Fruit fly (Drosophila melanogaster) whole organism, embryonic: ENCODE measurements around the gene CG31347.

Experiments used
- Abd-B ChIP-seq: fragments of 200-800 bp; sonication (Bioruptor generic); optimal IDR thresholded peaks from 2 replicates; lab custom pipeline; 2018; ENCODE audit warnings: missing biosample characterization, mild to moderate bottlenecking, missing genetic modification characterization, moderate library complexity
- Adf1 ChIP-seq: fragments of 200-800 bp; sonication (Bioruptor generic); IDR thresholded peaks from 2 replicates; pipeline ENCODE4 v1.3.6; 2022; ENCODE audit warnings: missing biosample characterization, missing genetic modification characterization
- Atf-2 ChIP-seq: fragments of 200-800 bp; sonication (Bioruptor generic); optimal IDR thresholded peaks from 2 replicates; lab custom pipeline; 2016; ENCODE audit warnings: missing biosample characterization, missing genetic modification characterization
- CG10267 ChIP-seq: fragments of 200-800 bp; sonication (Bioruptor generic); optimal IDR thresholded peaks from 2 replicates; lab custom pipeline; 2018; ENCODE audit warnings: missing biosample characterization, mild to moderate bottlenecking, missing genetic modification characterization, moderate library complexity
- CG10654 ChIP-seq: fragments of 200-800 bp; sonication (Bioruptor generic); optimal IDR thresholded peaks from 2 replicates; lab custom pipeline; 2016; ENCODE audit warnings: missing biosample characterization, missing genetic modification characterization
- CG14860 ChIP-seq: fragments of 200-800 bp; sonication (Bioruptor generic); IDR thresholded peaks from 3 replicates; pipeline ENCODE4 v1.3.6; 2022; ENCODE audit warnings: missing biosample characterization, missing genetic modification characterization; ENCODE audit not compliant: partially characterized antibody
- CG15514 ChIP-seq: fragments of 200-800 bp; sonication (Bioruptor generic); optimal IDR thresholded peaks from 3 replicates; lab custom pipeline; 2017; ENCODE audit warnings: missing biosample characterization, missing genetic modification characterization, mild to moderate bottlenecking, moderate library complexity, missing genetic modification reagents
- CG2116 ChIP-seq: fragments of 200-800 bp; sonication (Bioruptor generic); optimal IDR thresholded peaks from 3 replicates; lab custom pipeline; 2018; ENCODE audit warnings: missing biosample characterization, mild to moderate bottlenecking, missing genetic modification characterization
- CG33213 ChIP-seq: fragments of 200-800 bp; sonication (Bioruptor generic); optimal IDR thresholded peaks from 3 replicates; lab custom pipeline; 2016; ENCODE audit warnings: missing biosample characterization, missing genetic modification characterization
- CG4404 ChIP-seq: fragments of 200-800 bp; sonication (Bioruptor generic); IDR thresholded peaks from 2 replicates; pipeline ENCODE4 v1.3.6; 2022; ENCODE audit warnings: missing biosample characterization, missing genetic modification characterization
- CG7357 ChIP-seq: fragments of 200-800 bp; sonication (Bioruptor generic); IDR thresholded peaks from 3 replicates; pipeline ENCODE4 v1.3.6; 2022; ENCODE audit warnings: missing biosample characterization, missing genetic modification characterization
- CG7963 ChIP-seq: fragments of 200-800 bp; sonication (Bioruptor generic); IDR thresholded peaks from 3 replicates; pipeline ENCODE4 v1.3.6; 2022; ENCODE audit warnings: missing biosample characterization, missing genetic modification characterization; ENCODE audit not compliant: partially characterized antibody
- Elba2 ChIP-seq: fragments of 200-800 bp; sonication (Bioruptor generic); optimal IDR thresholded peaks from 3 replicates; lab custom pipeline; 2016; ENCODE audit warnings: missing biosample characterization, missing genetic modification characterization
- Hmr ChIP-seq: fragments of 200-800 bp; sonication (Bioruptor generic); optimal IDR thresholded peaks from 3 replicates; lab custom pipeline; 2017; ENCODE audit warnings: mild to moderate bottlenecking, missing biosample characterization, missing genetic modification reagents, missing genetic modification characterization
- Hr51 ChIP-seq, 2 experiments: fragments of 200-800 bp; sonication (Bioruptor generic); optimal IDR thresholded peaks; 2 replicates in 1 of 2; 3 replicates in 1 of 2; lab custom pipeline; 2016 to 2018; ENCODE audit warnings: missing biosample characterization in 2 of 2, missing genetic modification characterization in 2 of 2, mild to moderate bottlenecking in 1 of 2, moderate library complexity in 1 of 2
- Hsf ChIP-seq: fragments of 200-800 bp; sonication (Bioruptor generic); optimal IDR thresholded peaks from 3 replicates; lab custom pipeline; 2016; ENCODE audit warnings: missing biosample characterization, missing genetic modification characterization
- NFAT ChIP-seq: fragments of 200-800 bp; sonication (Bioruptor generic); IDR thresholded peaks from 2 replicates; pipeline ENCODE4 v1.3.6; 2022; ENCODE audit warnings: missing biosample characterization, missing genetic modification characterization
- NK7.1 ChIP-seq: fragments of 200-800 bp; sonication (Bioruptor generic); optimal IDR thresholded peaks from 3 replicates; lab custom pipeline; 2016; ENCODE audit warnings: missing biosample characterization, missing genetic modification characterization
- Oli ChIP-seq: fragments of 200-800 bp; sonication (Bioruptor generic); optimal IDR thresholded peaks from 2 replicates; lab custom pipeline; 2018; ENCODE audit warnings: missing biosample characterization, mild to moderate bottlenecking, missing genetic modification characterization, moderate library complexity
- Opbp ChIP-seq: fragments of 200-800 bp; sonication (Bioruptor generic); IDR thresholded peaks from 3 replicates; pipeline ENCODE4 v1.3.6; 2022; ENCODE audit warnings: missing biosample characterization, missing genetic modification characterization; ENCODE audit not compliant: partially characterized antibody
- Ptx1 ChIP-seq: fragments of 200-800 bp; sonication (Bioruptor generic); IDR thresholded peaks from 2 replicates; pipeline ENCODE4 v1.3.6; 2022; ENCODE audit warnings: missing biosample characterization, missing genetic modification characterization
- Scr ChIP-seq: fragments of 200-800 bp; sonication (Bioruptor generic); IDR thresholded peaks from 2 replicates; pipeline ENCODE4 v1.3.6; 2022; ENCODE audit warnings: missing biosample characterization, missing genetic modification characterization; ENCODE audit not compliant: partially characterized antibody
- Ssrp ChIP-seq: fragments of 200-800 bp; sonication (Bioruptor generic); optimal IDR thresholded peaks from 2 replicates; lab custom pipeline; 2018; ENCODE audit warnings: missing biosample characterization, mild to moderate bottlenecking, missing genetic modification characterization, moderate library complexity
- amos ChIP-seq: fragments of 200-800 bp; sonication (Bioruptor generic); IDR thresholded peaks from 2 replicates; pipeline ENCODE4 v1.3.6; 2022; ENCODE audit warnings: missing biosample characterization, missing genetic modification characterization; ENCODE audit not compliant: partially characterized antibody
- bowl ChIP-seq: fragments of 200-800 bp; sonication (Bioruptor generic); IDR thresholded peaks from 2 replicates; pipeline ENCODE4 v1.3.6; 2022; ENCODE audit warnings: missing biosample characterization, missing genetic modification characterization
- fd96Cb ChIP-seq: fragments of 200-800 bp; sonication (Bioruptor generic); optimal IDR thresholded peaks from 2 replicates; lab custom pipeline; 2018; ENCODE audit warnings: missing biosample characterization, mild to moderate bottlenecking, missing genetic modification characterization, moderate library complexity
- hb ChIP-seq: fragments of 200-800 bp; sonication (Bioruptor generic); IDR thresholded peaks from 3 replicates; pipeline ENCODE4 v1.3.6; 2022; ENCODE audit warnings: missing biosample characterization, missing genetic modification characterization; ENCODE audit not compliant: partially characterized antibody
- kah ChIP-seq: fragments of 200-800 bp; sonication (Bioruptor generic); optimal IDR thresholded peaks from 2 replicates; lab custom pipeline; 2018; ENCODE audit warnings: missing biosample characterization, mild to moderate bottlenecking, missing genetic modification characterization
- lov ChIP-seq, 2 experiments: fragments of 200-800 bp in 1 of 2; fragments of >200 bp in 1 of 2; sonication (Bioruptor generic) in 1 of 2; IDR thresholded peaks in 1 of 2; optimal IDR thresholded peaks in 1 of 2; 2 replicates in 1 of 2; 3 replicates in 1 of 2; pipeline versions ENCODE4 v1.3.6 to Lab custom; 2017 to 2022; ENCODE audit warnings: missing biosample characterization in 1 of 2, missing genetic modification characterization in 1 of 2
- maf-S ChIP-seq: fragments of 200-800 bp; sonication (Bioruptor generic); optimal IDR thresholded peaks from 2 replicates; lab custom pipeline; 2016; ENCODE audit warnings: missing biosample characterization, missing genetic modification characterization
- pita ChIP-seq: fragments of 200-800 bp; sonication (Bioruptor generic); optimal IDR thresholded peaks from 2 replicates; lab custom pipeline; 2017; ENCODE audit warnings: missing biosample characterization, mild to moderate bottlenecking, missing genetic modification characterization
- pum ChIP-seq: fragments of 200-800 bp; sonication (Bioruptor generic); optimal IDR thresholded peaks from 2 replicates; lab custom pipeline; 2016; ENCODE audit warnings: missing biosample characterization, missing genetic modification characterization
- row ChIP-seq: fragments of 200-800 bp; sonication (Bioruptor generic); IDR thresholded peaks from 3 replicates; pipeline ENCODE4 v1.3.6; 2022; ENCODE audit warnings: missing biosample characterization, missing genetic modification characterization
- scrt ChIP-seq: fragments of 200-800 bp; sonication (Bioruptor generic); optimal IDR thresholded peaks from 2 replicates; lab custom pipeline; 2018; ENCODE audit warnings: missing biosample characterization, mild to moderate bottlenecking, missing genetic modification characterization, moderate library complexity
- sima ChIP-seq: fragments of 200-800 bp; sonication (Bioruptor generic); optimal IDR thresholded peaks from 2 replicates; lab custom pipeline; 2016; ENCODE audit warnings: missing biosample characterization, missing genetic modification characterization
- stwl ChIP-seq: fragments of 200-800 bp; sonication (Bioruptor generic); optimal IDR thresholded peaks from 3 replicates; lab custom pipeline; 2018; ENCODE audit warnings: missing biosample characterization, mild to moderate bottlenecking, missing genetic modification characterization, moderate library complexity
- vnd ChIP-seq: fragments of 200-800 bp; sonication (Bioruptor generic); IDR thresholded peaks from 3 replicates; pipeline ENCODE4 v1.3.6; 2022; ENCODE audit warnings: missing biosample characterization, missing genetic modification characterization; ENCODE audit not compliant: partially characterized antibody
- zen ChIP-seq: fragments of 200-800 bp; sonication (Bioruptor generic); optimal IDR thresholded peaks from 3 replicates; lab custom pipeline; 2018; ENCODE audit warnings: missing biosample characterization, mild to moderate bottlenecking, missing genetic modification characterization, moderate library complexity

The CG31347 gene

DNA sequence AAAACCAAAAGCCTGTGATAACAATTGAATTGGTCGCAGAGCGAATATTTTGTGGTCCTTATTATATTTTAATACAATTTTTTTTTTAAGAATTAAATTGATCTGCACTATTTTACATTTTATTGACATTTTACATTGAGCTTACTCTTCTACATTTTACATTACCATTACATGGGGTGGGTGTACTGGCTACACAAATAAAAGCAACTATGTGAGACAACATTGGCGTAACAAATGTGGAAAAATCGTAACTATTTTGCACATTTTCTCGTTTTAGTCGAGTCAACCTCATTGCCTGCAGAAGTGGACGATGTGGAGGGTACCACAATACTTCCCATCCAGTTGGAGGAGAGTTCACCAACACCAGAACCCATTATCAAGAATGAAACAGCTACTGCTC, 41.9 kb downstream of the CG31347 start (continued):
- TF ChIP-seq Hmr (GFP tag; lab: Kevin White, UChicago) (peak; percentile 18), sima (GFP tag; lab: Kevin White, UChicago) (no peak), CG7357 (GFP tag; lab: Robert Waterston, UW) (no peak), row (GFP tag; lab: Robert Waterston, UW) (no peak), hb (no peak), fd96Cb (tag; lab: Kevin White, UChicago) (no peak), CG2116 (GFP tag; lab: Kevin White, UChicago) (peak; percentile 11), NK7.1 (no peak), amos (GFP tag; lab: Robert Waterston, UW) (peak; percentile 71), pita (GFP tag; lab: Kevin White, UChicago) (peak; percentile 71), pum (GFP tag; lab: Kevin White, UChicago) (no peak), Atf-2 (GFP tag; lab: Kevin White, UChicago) (no peak), lov (optimal IDR thresholded peaks at IDR 0.05; lab: Kevin White, UChicago) (no peak), lov (GFP tag; IDR thresholded peaks at IDR 0.05; lab: Robert Waterston, UW) (no peak), bowl (no peak), Oli (tag; lab: Kevin White, UChicago) (no peak), maf-S (GFP tag; lab: Kevin White, UChicago) (no peak), vnd (peak; percentile 50; the same call in 2 of the 3 replicates), Scr (GFP tag; lab: Robert Waterston, UW) (peak; percentile 16; the same call in 1 of the 2 replicates), Ptx1 (GFP tag; lab: Robert Waterston, UW) (no peak), NFAT (GFP tag; lab: Robert Waterston, UW) (no peak), Adf1 (GFP tag; lab: Robert Waterston, UW) (no peak), scrt (GFP tag; lab: Kevin White, UChicago) (no peak), CG10267 (peak; percentile 7), Hsf (GFP tag; lab: Kevin White, UChicago) (no peak), Elba2 (GFP tag; lab: Kevin White, UChicago) (no peak), CG14860 (GFP tag; lab: Robert Waterston, UW) (no peak), kah (no peak), Opbp (GFP tag; lab: Robert Waterston, UW) (peak; percentile 49; the same call in 2 of the 3 replicates), CG33213 (no peak), CG10654 (no peak), CG15514 (GFP tag; lab: Kevin White, UChicago) (no peak), CG7963 (GFP tag; lab: Robert Waterston, UW) (no peak), Hr51 (GFP tag; optimal IDR thresholded peaks at IDR 0.05; lab: Kevin White, UChicago) (no peak), Abd-B (GFP tag; lab: Kevin White, UChicago) (peak; percentile 12), CG4404 (GFP tag; lab: Robert Waterston, UW) (no peak), Ssrp (tag; lab: Kevin White, UChicago) (peak; percentile 1), zen (peak; percentile 2), stwl (peak; percentile 31)
